Fruit fly (Drosophila melanogaster): ENCODE results near the gene CG13312.

- TF ChIP-seq pan (optimal IDR thresholded peaks at IDR 0.05) = peak; percentile 42
- TF ChIP-seq rgr (GFP tag; optimal IDR thresholded peaks at IDR 0.05) = no peak
- no peak for TF ChIP-seq h (GFP tag; optimal IDR thresholded peaks at IDR 0.05)
- TF ChIP-seq dl (GFP tag; optimal IDR thresholded peaks at IDR 0.05; ENCODE audit: insufficient read depth in 1 of 2, partially characterized antibody in 2 of 2) = no peak
- TF ChIP-seq GATAd (GFP tag; optimal IDR thresholded peaks at IDR 0.05) = no peak
- no peak for TF ChIP-seq Rel (GFP tag; optimal IDR thresholded peaks at IDR 0.05)
- no peak for TF ChIP-seq Rel (tag; optimal IDR thresholded peaks at IDR 0.05)
These were observed 43.2 kb downstream of the CG13312 start for dm6 chr3L:8763794-8764193.
